Fruit fly (Drosophila melanogaster): Measurements from ENCODE around the gene CG14223.

The CG14223 gene

DNA sequence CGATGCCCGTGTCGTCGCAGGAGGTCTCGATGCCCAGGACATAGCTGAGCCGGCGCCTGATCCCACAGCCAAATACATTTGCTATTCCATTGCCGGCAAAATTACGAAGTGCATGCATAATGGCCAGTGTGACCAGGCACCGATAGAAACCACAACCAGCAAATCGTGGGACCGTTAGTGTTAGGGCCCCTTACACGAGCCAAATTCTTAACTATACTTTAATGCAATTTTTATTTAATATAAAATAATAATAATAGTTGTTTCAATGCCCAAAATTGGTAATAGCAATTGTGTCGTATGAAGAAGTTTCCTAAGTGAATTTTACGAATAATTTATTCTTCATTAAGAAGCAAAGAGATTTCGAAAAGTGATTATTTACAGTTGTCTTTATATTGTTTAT is 37.8 kb upstream of the CG14223 start, which contains the start of gene Tcs4:
TSS of gene Tcs4 (minus strand) at position 145 of the 400 bp plus-strand sequence.
- no peak for TF ChIP-seq CG2875 (GFP tag; optimal IDR thresholded peaks at IDR 0.05)
- no peak for TF ChIP-seq CG3163 (GFP tag; optimal IDR thresholded peaks at IDR 0.05)
- no peak for TF ChIP-seq fd64A (GFP tag; optimal IDR thresholded peaks at IDR 0.05)
- no peak for TF ChIP-seq CG3995 (GFP tag; optimal IDR thresholded peaks at IDR 0.05)
- no peak for TF ChIP-seq btn (GFP tag; optimal IDR thresholded peaks at IDR 0.05)
- TF ChIP-seq CG3847 (GFP tag; IDR thresholded peaks at IDR 0.05): no peak
- TF ChIP-seq CG12299 (tag; optimal IDR thresholded peaks at IDR 0.05): no peak
- TF ChIP-seq CG9817 (tag; optimal IDR thresholded peaks at IDR 0.05): no peak
- TF ChIP-seq pnt (GFP tag; optimal IDR thresholded peaks at IDR 0.05): no peak
- no peak for TF ChIP-seq Nf-YA (GFP tag; IDR thresholded peaks at IDR 0.05)
- TF ChIP-seq sr (GFP tag; IDR thresholded peaks at IDR 0.05): no peak
- TF ChIP-seq run (tag; optimal IDR thresholded peaks at IDR 0.05): no peak
- TF ChIP-seq CG10462 (GFP tag; optimal IDR thresholded peaks at IDR 0.05): no peak
- TF ChIP-seq bsh (GFP tag; optimal IDR thresholded peaks at IDR 0.05): peak in 1 of 2 experiments; percentile 33
- TF ChIP-seq HLH54F (GFP tag; optimal IDR thresholded peaks at IDR 0.05): no peak
- no peak for TF ChIP-seq Antp (GFP tag; optimal IDR thresholded peaks at IDR 0.05)
- TF ChIP-seq CG5245 (GFP tag; optimal IDR thresholded peaks at IDR 0.05): no peak
- TF ChIP-seq dpn (GFP tag; optimal IDR thresholded peaks at IDR 0.05): peak in 1 of 2 experiments; percentile 28
- TF ChIP-seq vfl (GFP tag; optimal IDR thresholded peaks at IDR 0.05): no peak
- no peak for TF ChIP-seq Fer2 (tag; optimal IDR thresholded peaks at IDR 0.05)
- no peak for TF ChIP-seq odd (GFP tag; optimal IDR thresholded peaks at IDR 0.05)
- TF ChIP-seq CG4328 (GFP tag; optimal IDR thresholded peaks at IDR 0.05): no peak
- no peak for TF ChIP-seq NC2β (GFP tag; optimal IDR thresholded peaks at IDR 0.05)
- TF ChIP-seq Max (GFP tag; optimal IDR thresholded peaks at IDR 0.05): no peak
- TF ChIP-seq CG7357 (GFP tag; IDR thresholded peaks at IDR 0.05): no peak
- TF ChIP-seq lola (GFP tag; optimal IDR thresholded peaks at IDR 0.05): peak in 1 of 3 experiments; percentile 46
- TF ChIP-seq en (GFP tag; optimal IDR thresholded peaks at IDR 0.05): no peak
- TF ChIP-seq maf-S (GFP tag; optimal IDR thresholded peaks at IDR 0.05): no peak
- TF ChIP-seq CG8478 (optimal IDR thresholded peaks at IDR 0.05): no peak
- TF ChIP-seq CG13775 (GFP tag; optimal IDR thresholded peaks at IDR 0.05): peak; percentile 22
- no peak for TF ChIP-seq CG4854 (GFP tag; optimal IDR thresholded peaks at IDR 0.05)
- TF ChIP-seq CG13287 (GFP tag; IDR thresholded peaks at IDR 0.05; ENCODE audit: partially characterized antibody): peak; percentile 77
- TF ChIP-seq Camta (GFP tag; optimal IDR thresholded peaks at IDR 0.05): no peak
- TF ChIP-seq row (GFP tag; IDR thresholded peaks at IDR 0.05): peak; percentile 76
- no peak for TF ChIP-seq Hr51 (GFP tag; optimal IDR thresholded peaks at IDR 0.05)
- no peak for TF ChIP-seq CG7987 (GFP tag; optimal IDR thresholded peaks at IDR 0.05)
- no peak for TF ChIP-seq gsb (GFP tag; IDR thresholded peaks at IDR 0.05)
- no peak for TF ChIP-seq ase (GFP tag; IDR thresholded peaks at IDR 0.05)
- TF ChIP-seq CoRest (tag; optimal IDR thresholded peaks at IDR 0.05): peak; percentile 29
- TF ChIP-seq CG31388 (GFP tag; optimal IDR thresholded peaks at IDR 0.05): no peak
- TF ChIP-seq lov (optimal IDR thresholded peaks at IDR 0.05): no peak
- TF ChIP-seq lov (GFP tag; IDR thresholded peaks at IDR 0.05): no peak
- no peak for TF ChIP-seq grn (GFP tag; optimal IDR thresholded peaks at IDR 0.05)
- peak; percentile 43 for TF ChIP-seq CG7839 (tag; optimal IDR thresholded peaks at IDR 0.05)
- no peak for TF ChIP-seq dm (GFP tag; optimal IDR thresholded peaks at IDR 0.05)
- no peak for TF ChIP-seq disco-r (GFP tag; optimal IDR thresholded peaks at IDR 0.05)
- TF ChIP-seq jigr1 (GFP tag; IDR thresholded peaks at IDR 0.05): no peak
- TF ChIP-seq Doc2 (GFP tag; IDR thresholded peaks at IDR 0.05): no peak
- TF ChIP-seq hbn (GFP tag; IDR thresholded peaks at IDR 0.05; ENCODE audit: partially characterized antibody): peak; percentile 56; the same call in 1 of the 2 replicates
- peak; percentile 42 for TF ChIP-seq Xbp1 (GFP tag; optimal IDR thresholded peaks at IDR 0.05)
- TF ChIP-seq ap (GFP tag; IDR thresholded peaks at IDR 0.05): no peak
- TF ChIP-seq HmgZ (tag; optimal IDR thresholded peaks at IDR 0.05): peak; percentile 21
- no peak for TF ChIP-seq luna (GFP tag; optimal IDR thresholded peaks at IDR 0.05)

All from whole organism, embryonic.